Worm (Caenorhabditis elegans) whole organism, L1 larva: Measurements from ENCODE around the gene sto-6.
A peak's percentile ranks its signal among the peaks of the same experiment; 100 is the strongest.

Experiments
- C04F5.9 ChIP-seq: sonication (generic microtip); optimal IDR thresholded peaks from 2 replicates; lab custom pipeline; 2016; ENCODE audit warnings: missing genetic modification characterization, missing compliant biosample characterization
- C34B4.2 ChIP-seq: sonication (generic microtip); optimal IDR thresholded peaks from 2 replicates; lab custom pipeline; 2017; ENCODE audit warnings: mild to moderate bottlenecking, missing genetic modification characterization, missing compliant biosample characterization
- Y116A8C.19 ChIP-seq: sonication (generic microtip); optimal IDR thresholded peaks from 2 replicates; lab custom pipeline; 2016; ENCODE audit warnings: missing compliant biosample characterization, missing genetic modification characterization, borderline replicate concordance
- aha-1 ChIP-seq: fragments of 150-350 bp; optimal IDR thresholded peaks from 2 replicates; lab custom pipeline; 2014; ENCODE audit warnings: missing biosample characterization, missing genetic modification characterization
- ama-1 ChIP-seq: fragments of 150-350 bp; optimal IDR thresholded peaks from 2 replicates; lab custom pipeline; 2014
- blmp-1 ChIP-seq: fragments of 150-350 bp; optimal IDR thresholded peaks from 2 replicates; lab custom pipeline; 2014; ENCODE audit warnings: missing biosample characterization, missing genetic modification characterization
- ceh-63 ChIP-seq: fragments of 200-800 bp; sonication (Bioruptor generic); optimal IDR thresholded peaks from 2 replicates; lab custom pipeline; 2018; ENCODE audit warnings: mild to moderate bottlenecking, missing genetic modification characterization, missing compliant biosample characterization
- ceh-82 ChIP-seq, 3 experiments: fragments of 150-350 bp in 1 of 3; sonication (generic microtip) in 2 of 3; optimal IDR thresholded peaks; 2 replicates each; lab custom pipeline; 2014 to 2017; ENCODE audit warnings: missing biosample characterization in 3 of 3, missing genetic modification characterization in 3 of 3
- ceh-88 ChIP-seq: fragments of 200-800 bp; sonication (Bioruptor generic); IDR thresholded peaks from 2 replicates; pipeline ENCODE4 v1.3.6; 2022; ENCODE audit warnings: missing genetic modification characterization, missing compliant biosample characterization
- ces-1 ChIP-seq: fragments of 150-350 bp; optimal IDR thresholded peaks from 2 replicates; lab custom pipeline; 2014; ENCODE audit warnings: missing biosample characterization, missing genetic modification reagents, missing genetic modification characterization
- dpl-1 ChIP-seq, 3 experiments: fragments of 150-350 bp in 2 of 3; sonication (generic microtip) in 1 of 3; optimal IDR thresholded peaks; 2 replicates each; lab custom pipeline; 2014 to 2017; ENCODE audit warnings: missing biosample characterization in 3 of 3, missing genetic modification characterization in 3 of 3, missing genetic modification reagents in 3 of 3
- efl-1 ChIP-seq, 4 experiments: fragments of 150-350 bp; optimal IDR thresholded peaks in 3 of 4; peaks in 1 of 4; 1 replicate in 1 of 4; 2 replicates in 3 of 4; lab custom pipeline; 2014; ENCODE audit warnings: missing biosample characterization in 2 of 4, missing genetic modification characterization in 2 of 4, missing genetic modification reagents in 2 of 4
- egl-27 ChIP-seq, 2 experiments: fragments of 150-350 bp in 1 of 2; sonication (generic microtip); optimal IDR thresholded peaks; 3 replicates each; lab custom pipeline; 2017 to 2018; ENCODE audit warnings: missing biosample characterization in 2 of 2, missing genetic modification characterization in 2 of 2, missing genetic modification reagents in 2 of 2
- elt-3 ChIP-seq, 6 experiments: fragments of 150-350 bp in 1 of 6; sonication (generic microtip); optimal IDR thresholded peaks; 2 replicates each; lab custom pipeline; 2017 to 2018; ENCODE audit warnings: missing biosample characterization in 6 of 6, missing genetic modification characterization in 6 of 6, inconsistent platforms in 1 of 6
- fkh-4 ChIP-seq: sonication (generic microtip); optimal IDR thresholded peaks from 2 replicates; lab custom pipeline; 2016; ENCODE audit warnings: missing compliant biosample characterization, missing genetic modification characterization, borderline replicate concordance
- fkh-8 ChIP-seq: sonication (generic microtip); optimal IDR thresholded peaks from 2 replicates; lab custom pipeline; 2016; ENCODE audit warnings: mild to moderate bottlenecking, missing genetic modification characterization, missing compliant biosample characterization
- fos-1 ChIP-seq: fragments of 150-350 bp; optimal IDR thresholded peaks from 2 replicates; lab custom pipeline; 2014; ENCODE audit warnings: missing biosample characterization, missing genetic modification characterization
- irx-1 ChIP-seq: sonication (generic microtip); optimal IDR thresholded peaks from 2 replicates; lab custom pipeline; 2016; ENCODE audit warnings: missing genetic modification characterization, missing compliant biosample characterization
- jun-1 ChIP-seq: fragments of 150-350 bp; optimal IDR thresholded peaks from 2 replicates; lab custom pipeline; 2014; ENCODE audit warnings: missing biosample characterization, missing genetic modification reagents, missing genetic modification characterization
- lin-14 ChIP-seq: fragments of 200-800 bp; sonication (Bioruptor generic); optimal IDR thresholded peaks from 2 replicates; lab custom pipeline; 2018; ENCODE audit warnings: mild to moderate bottlenecking, missing genetic modification characterization, moderate library complexity, missing compliant biosample characterization
- lin-35 ChIP-seq, 2 experiments: fragments of 150-350 bp; optimal IDR thresholded peaks; 2 replicates each; lab custom pipeline; 2014; ENCODE audit warnings: missing biosample characterization in 2 of 2, missing genetic modification characterization in 2 of 2, missing genetic modification reagents in 2 of 2
- mab-9 ChIP-seq: fragments of 200-800 bp; sonication (Bioruptor generic); IDR thresholded peaks from 2 replicates; pipeline ENCODE4 v1.3.6; 2022; ENCODE audit warnings: missing genetic modification reagents, missing genetic modification characterization, missing compliant biosample characterization
- mdl-1 ChIP-seq, 2 experiments: fragments of 150-350 bp; optimal IDR thresholded peaks; 2 replicates each; lab custom pipeline; 2014 to 2017; ENCODE audit warnings: missing biosample characterization in 2 of 2, missing genetic modification characterization in 2 of 2, inconsistent platforms in 1 of 2
- mef-2 ChIP-seq: fragments of 150-350 bp; optimal IDR thresholded peaks from 2 replicates; lab custom pipeline; 2014; ENCODE audit warnings: missing biosample characterization, missing genetic modification characterization
- nhr-11 ChIP-seq: fragments of 150-350 bp; optimal IDR thresholded peaks from 2 replicates; lab custom pipeline; 2014; ENCODE audit warnings: missing biosample characterization, missing genetic modification characterization
- nhr-85 ChIP-seq: sonication (generic microtip); peaks from one replicate; lab custom pipeline; 2016; ENCODE audit warnings: missing genetic modification characterization, inconsistent platforms, missing compliant biosample characterization
- pqm-1 ChIP-seq: sonication (generic microtip); optimal IDR thresholded peaks from 3 replicates; lab custom pipeline; 2017; ENCODE audit warnings: missing biosample characterization, missing genetic modification characterization
- rnt-1 ChIP-seq: sonication (generic microtip); optimal IDR thresholded peaks from 2 replicates; lab custom pipeline; 2016; ENCODE audit warnings: mild to moderate bottlenecking, missing genetic modification characterization, moderate library complexity, missing compliant biosample characterization
- skn-1 ChIP-seq: fragments of 150-350 bp; optimal IDR thresholded peaks from 2 replicates; lab custom pipeline; 2014; ENCODE audit warnings: missing biosample characterization, missing genetic modification characterization
- sptf-1 ChIP-seq: fragments of 150-350 bp; optimal IDR thresholded peaks from 2 replicates; lab custom pipeline; 2014; ENCODE audit warnings: missing biosample characterization, missing genetic modification characterization
- swsn-7 ChIP-seq: sonication (generic microtip); optimal IDR thresholded peaks from 2 replicates; lab custom pipeline; 2016; ENCODE audit warnings: missing genetic modification characterization, missing compliant biosample characterization
- tbx-2 ChIP-seq: sonication (generic microtip); optimal IDR thresholded peaks from 2 replicates; lab custom pipeline; 2016; ENCODE audit warnings: missing genetic modification characterization, missing compliant biosample characterization
- unc-130 ChIP-seq: fragments of 150-350 bp; optimal IDR thresholded peaks from 2 replicates; lab custom pipeline; 2017; ENCODE audit warnings: missing biosample characterization, missing genetic modification characterization, inconsistent platforms
- unc-30 ChIP-seq: sonication (generic microtip); optimal IDR thresholded peaks from 2 replicates; lab custom pipeline; 2017; ENCODE audit warnings: missing biosample characterization, missing genetic modification characterization
- unc-62 ChIP-seq: fragments of 150-350 bp; optimal IDR thresholded peaks from 2 replicates; lab custom pipeline; 2014; ENCODE audit warnings: missing biosample characterization, missing genetic modification reagents, missing genetic modification characterization
- unc-86 ChIP-seq: sonication (generic microtip); optimal IDR thresholded peaks from 2 replicates; lab custom pipeline; 2016; ENCODE audit warnings: missing genetic modification characterization, missing compliant biosample characterization
- vab-15 ChIP-seq: sonication (generic microtip); optimal IDR thresholded peaks from 2 replicates; lab custom pipeline; 2017; ENCODE audit warnings: missing genotype, mild to moderate bottlenecking, missing genetic modification characterization, missing compliant biosample characterization
- zag-1 ChIP-seq: fragments of 150-350 bp; optimal IDR thresholded peaks from 2 replicates; lab custom pipeline; 2014; ENCODE audit warnings: missing biosample characterization, missing genetic modification characterization

Gene sto-6

ce11 chrX:11662069-11662468 lies 29.9 kb downstream of the sto-6 start:
- TF ChIP-seq nhr-85 = peak; percentile 0
- TF ChIP-seq mdl-1 (tag; optimal IDR thresholded peaks at IDR 0.05; lab: Kevin White, UChicago) = peak in 1 of 2 experiments; percentile 74
- peak; percentile 15 for TF ChIP-seq lin-14 (GFP tag; lab: Kevin White, UChicago)
- TF ChIP-seq ceh-63 (GFP tag; lab: Kevin White, UChicago) = no peak
- TF ChIP-seq unc-30 (tag; lab: Kevin White, UChicago) = no peak
- TF ChIP-seq skn-1 = peak; percentile 4
- TF ChIP-seq tbx-2 (tag; lab: Kevin White, UChicago) = peak; percentile 9
- TF ChIP-seq, all 84 proteins: peak for 5

ce11 chrX:11662557-11662956 lies 30.4 kb downstream of the sto-6 start:
- TF ChIP-seq blmp-1 (tag; lab: Kevin White, UChicago) = no peak
- no peak for TF ChIP-seq egl-27 (tag; optimal IDR thresholded peaks at IDR 0.05; lab: Kevin White, UChicago)
- peak; percentile 8 for TF ChIP-seq rnt-1 (tag; lab: Kevin White, UChicago)
- TF ChIP-seq nhr-85 = no peak
- no peak for TF ChIP-seq C04F5.9 (tag; lab: Kevin White, UChicago)
- TF ChIP-seq swsn-7 (tag; lab: Kevin White, UChicago) = no peak
- TF ChIP-seq lin-35 (GFP tag; optimal IDR thresholded peaks at IDR 0.05; lab: Kevin White, UChicago) = peak in 1 of 2 experiments; percentile 19
- no peak for TF ChIP-seq aha-1 (tag; lab: Kevin White, UChicago)
- TF ChIP-seq efl-1 (optimal IDR thresholded peaks at IDR 0.05; lab: Kevin White, UChicago) = peak; percentile 22 to 33
- peak; percentile 27 to 95 for TF ChIP-seq efl-1 (GFP tag; optimal IDR thresholded peaks at IDR 0.05 in 1 of 2; lab: Kevin White, UChicago)
- no peak for TF ChIP-seq unc-130 (tag; lab: Kevin White, UChicago)
- TF ChIP-seq unc-86 (tag; lab: Kevin White, UChicago) = no peak
- no peak for TF ChIP-seq fos-1 (tag; lab: Kevin White, UChicago)
- no peak for TF ChIP-seq ceh-82 (tag; optimal IDR thresholded peaks at IDR 0.05; lab: Kevin White, UChicago)
- no peak for TF ChIP-seq ama-1
- TF ChIP-seq jun-1 = no peak
- peak; percentile 17 for TF ChIP-seq fkh-8 (tag; lab: Kevin White, UChicago)
- no peak for TF ChIP-seq C34B4.2 (tag; lab: Kevin White, UChicago)
- TF ChIP-seq ces-1 (GFP tag; lab: Kevin White, UChicago) = no peak
- TF ChIP-seq dpl-1 (GFP tag; optimal IDR thresholded peaks at IDR 0.05; lab: Kevin White, UChicago) = peak in 2 of 3 experiments; percentile 43 to 47
- no peak for TF ChIP-seq unc-62 (GFP tag; lab: Kevin White, UChicago)
- no peak for TF ChIP-seq vab-15 (tag; lab: Kevin White, UChicago)
- TF ChIP-seq nhr-11 (tag; lab: Kevin White, UChicago) = no peak
- no peak for TF ChIP-seq zag-1 (tag; lab: Kevin White, UChicago)
- TF ChIP-seq mab-9 (GFP tag; lab: Robert Waterston, UW) = no peak
- TF ChIP-seq ceh-88 (GFP tag; lab: Robert Waterston, UW) = no peak
- no peak for TF ChIP-seq irx-1

ce11 chrX:11664184-11664583 lies 32.0 kb downstream of the sto-6 start:
- no peak for TF ChIP-seq dpl-1 (GFP tag; optimal IDR thresholded peaks at IDR 0.05; lab: Kevin White, UChicago)
- TF ChIP-seq mef-2 (tag; lab: Kevin White, UChicago) = no peak
- TF ChIP-seq lin-14 (GFP tag; lab: Kevin White, UChicago) = peak; percentile 1
- no peak for TF ChIP-seq Y116A8C.19 (tag; lab: Kevin White, UChicago)
- no peak for TF ChIP-seq efl-1 (optimal IDR thresholded peaks at IDR 0.05; lab: Kevin White, UChicago)
- TF ChIP-seq efl-1 (GFP tag; optimal IDR thresholded peaks at IDR 0.05 in 1 of 2; lab: Kevin White, UChicago) = peak in 1 of 2 experiments; percentile 86
- TF ChIP-seq pqm-1 = no peak

- TF ChIP-seq unc-130 (tag; lab: Kevin White, UChicago) = no peak
- no peak for TF ChIP-seq fkh-4
- peak in 1 of 6 experiments; percentile 16 for TF ChIP-seq elt-3 (tag; optimal IDR thresholded peaks at IDR 0.05; lab: Kevin White, UChicago)
- no peak for TF ChIP-seq sptf-1
- TF ChIP-seq C34B4.2 (tag; lab: Kevin White, UChicago) = no peak
- TF ChIP-seq blmp-1 (tag; lab: Kevin White, UChicago) = peak; percentile 96
Measured at ce11 chrX:11665522-11666017, 33.4 kb downstream of the sto-6 start.
